Fruit fly (Drosophila melanogaster) whole organism, wandering third instar larva: ENCODE measurements around the gene spn-D.

ENCODE experiments used
- Abd-B ChIP-seq: fragments of >200 bp; optimal IDR thresholded peaks from 2 replicates; lab custom pipeline; 2017; ENCODE audit warnings: missing biosample characterization, missing genetic modification characterization
- CG32264 ChIP-seq: fragments of 200-800 bp; sonication (Bioruptor generic); optimal IDR thresholded peaks from 2 replicates; lab custom pipeline; 2016; ENCODE audit warnings: missing biosample characterization, missing genetic modification characterization
- CG9705 ChIP-seq: fragments of 200-800 bp; sonication (Bioruptor generic); optimal IDR thresholded peaks from 2 replicates; lab custom pipeline; 2018; ENCODE audit warnings: missing biosample characterization, mild to moderate bottlenecking, missing genetic modification characterization
- CrebA ChIP-seq: fragments of 200-800 bp; sonication (Bioruptor generic); optimal IDR thresholded peaks from 2 replicates; lab custom pipeline; 2016; ENCODE audit warnings: missing biosample characterization, mild to moderate bottlenecking, missing genetic modification characterization, borderline replicate concordance
- Dif ChIP-seq: fragments of 200-275, 200-300 bp; sonication (Bioruptor generic); optimal IDR thresholded peaks from 2 replicates; lab custom pipeline; 2018; ENCODE audit warnings: missing biosample characterization, missing genetic modification characterization; ENCODE audit not compliant: partially characterized antibody
- GATAd ChIP-seq: sonication (Bioruptor generic); optimal IDR thresholded peaks from 2 replicates; lab custom pipeline; 2016; ENCODE audit warnings: missing biosample characterization, missing genetic modification characterization
- HLH106 ChIP-seq: fragments of 200-800 bp; optimal IDR thresholded peaks from 3 replicates; lab custom pipeline; 2019; ENCODE audit warnings: missing biosample characterization, mild to moderate bottlenecking, missing genetic modification characterization, moderate library complexity
- Hr78 ChIP-seq: fragments of >200 bp; optimal IDR thresholded peaks from 2 replicates; lab custom pipeline; 2017; ENCODE audit warnings: missing biosample characterization, missing genetic modification characterization
- Hr83 ChIP-seq: fragments of 200-300 bp; sonication (Bioruptor generic); optimal IDR thresholded peaks from 2 replicates; lab custom pipeline; 2016; ENCODE audit warnings: missing biosample characterization, mild to moderate bottlenecking, missing genetic modification characterization, moderate library complexity; ENCODE audit not compliant: poor library complexity, severe bottlenecking
- Mio ChIP-seq: sonication (Bioruptor generic); optimal IDR thresholded peaks from 2 replicates; lab custom pipeline; 2016; ENCODE audit warnings: missing biosample characterization, missing genetic modification characterization
- N ChIP-seq: fragments of >200 bp; optimal IDR thresholded peaks from 2 replicates; lab custom pipeline; 2018; ENCODE audit warnings: missing biosample characterization, missing external identifiers, missing genetic modification characterization
- Rel ChIP-seq, 2 experiments: fragments of 200-800 bp; sonication (Bioruptor generic) in 1 of 2; optimal IDR thresholded peaks; 2 replicates in 1 of 2; 3 replicates in 1 of 2; lab custom pipeline; 2016 to 2019; ENCODE audit warnings: mild to moderate bottlenecking in 2 of 2, missing biosample characterization in 2 of 2, missing genetic modification characterization in 2 of 2, moderate library complexity in 1 of 2
- br ChIP-seq: fragments of 200-800 bp; sonication (Bioruptor generic); optimal IDR thresholded peaks from 2 replicates; lab custom pipeline; 2016; ENCODE audit warnings: missing biosample characterization, missing genetic modification characterization
- brk ChIP-seq: fragments of 200-800 bp; sonication (Bioruptor generic); optimal IDR thresholded peaks from 2 replicates; lab custom pipeline; 2016; ENCODE audit warnings: missing biosample characterization, mild to moderate bottlenecking, missing genetic modification characterization
- dmrt93B ChIP-seq: fragments of 200-800 bp; sonication (Bioruptor generic); optimal IDR thresholded peaks from 2 replicates; lab custom pipeline; 2018; ENCODE audit warnings: missing biosample characterization, mild to moderate bottlenecking, missing genetic modification characterization
- dsf ChIP-seq: sonication (Bioruptor generic); optimal IDR thresholded peaks from 2 replicates; lab custom pipeline; 2016; ENCODE audit warnings: missing biosample characterization, missing genetic modification characterization, borderline replicate concordance
- foxo ChIP-seq, 2 experiments: fragments of 200-800 bp; sonication (Bioruptor generic); optimal IDR thresholded peaks; 2 replicates in 1 of 2; 3 replicates in 1 of 2; lab custom pipeline; 2016 to 2017; ENCODE audit warnings: missing biosample characterization in 2 of 2, missing genetic modification characterization in 2 of 2
- fru ChIP-seq: fragments of 200-800 bp; sonication (Bioruptor generic); optimal IDR thresholded peaks from 3 replicates; lab custom pipeline; 2016; ENCODE audit warnings: missing biosample characterization, mild to moderate bottlenecking, missing genetic modification characterization
- h ChIP-seq: fragments of 200-800 bp; sonication (Bioruptor generic); optimal IDR thresholded peaks from 3 replicates; lab custom pipeline; 2016; ENCODE audit warnings: missing biosample characterization, mild to moderate bottlenecking, missing genetic modification characterization
- lola ChIP-seq: fragments of >200 bp; optimal IDR thresholded peaks from 2 replicates; lab custom pipeline; 2017; ENCODE audit warnings: missing biosample characterization, missing genetic modification characterization
- pan ChIP-seq: fragments of >200 bp; optimal IDR thresholded peaks from 2 replicates; lab custom pipeline; 2017
- rgr ChIP-seq: fragments of 200-800 bp; sonication (Bioruptor generic); optimal IDR thresholded peaks from 3 replicates; lab custom pipeline; 2016; ENCODE audit warnings: missing biosample characterization, mild to moderate bottlenecking, missing genetic modification characterization
- sage ChIP-seq: fragments of 200-800 bp; sonication (Bioruptor generic); optimal IDR thresholded peaks from 2 replicates; lab custom pipeline; 2016; ENCODE audit warnings: missing biosample characterization, mild to moderate bottlenecking, missing genetic modification characterization
- tai ChIP-seq: sonication (Bioruptor generic); optimal IDR thresholded peaks from 2 replicates; lab custom pipeline; 2016; ENCODE audit warnings: missing biosample characterization, missing genetic modification characterization
- usp ChIP-seq: fragments of >200 bp; optimal IDR thresholded peaks from 2 replicates; lab custom pipeline; 2017; ENCODE audit warnings: missing biosample characterization, missing genetic modification characterization
- woc ChIP-seq: sonication (Bioruptor generic); optimal IDR thresholded peaks from 2 replicates; lab custom pipeline; 2016; ENCODE audit warnings: missing biosample characterization, mild to moderate bottlenecking, missing genetic modification characterization

spn-D gene

dm6 chr3R:27208724-27209343 is 43.3 kb downstream of the spn-D start:
- TF ChIP-seq Hr83 (GFP tag; lab: Kevin White, UChicago) = peak; percentile 44
- TF ChIP-seq N (GFP tag; lab: Kevin White, UChicago) = no peak

- TF ChIP-seq Abd-B (GFP tag; lab: Kevin White, UChicago) (no peak), brk (GFP tag; lab: Kevin White, UChicago) (no peak), usp (no peak), Hr83 (GFP tag; lab: Kevin White, UChicago) (no peak), sage (no peak), lola (GFP tag; lab: Kevin White, UChicago) (no peak), N (GFP tag; lab: Kevin White, UChicago) (no peak), rgr (GFP tag; lab: Kevin White, UChicago) (no peak), Mio (GFP tag; lab: Kevin White, UChicago) (no peak), woc (no peak)
- TF ChIP-seq, all 38 proteins: peak for 0
Measured at dm6 chr3R:27209561-27210275, 44.2 kb downstream of the spn-D start.

dm6 chr3R:27212979-27213580 is 47.6 kb downstream of the spn-D start:
- TF ChIP-seq woc = no peak
- no peak for TF ChIP-seq dsf (GFP tag; lab: Kevin White, UChicago)
- no peak for TF ChIP-seq CG32264
- TF ChIP-seq GATAd (GFP tag; lab: Kevin White, UChicago) = no peak
- TF ChIP-seq tai (GFP tag; lab: Kevin White, UChicago) = no peak
- no peak for TF ChIP-seq Abd-B (GFP tag; lab: Kevin White, UChicago)

- no peak for TF ChIP-seq fru
- TF ChIP-seq sage = no peak
- TF ChIP-seq dmrt93B (GFP tag; lab: Kevin White, UChicago) = peak; percentile 6
- no peak for TF ChIP-seq CrebA (GFP tag; lab: Kevin White, UChicago)
- TF ChIP-seq Hr78 = no peak
- TF ChIP-seq woc = peak; percentile 47
- TF ChIP-seq Rel (GFP tag; optimal IDR thresholded peaks at IDR 0.05; lab: Kevin White, UChicago) = no peak
- no peak for TF ChIP-seq Rel (tag; optimal IDR thresholded peaks at IDR 0.05; lab: Kevin White, UChicago)
- no peak for TF ChIP-seq lola (GFP tag; lab: Kevin White, UChicago)
- no peak for TF ChIP-seq pan (lab: Kevin White, UChicago)
- TF ChIP-seq dsf (GFP tag; lab: Kevin White, UChicago) = no peak
- peak; percentile 0 for TF ChIP-seq h (GFP tag; lab: Kevin White, UChicago)
- TF ChIP-seq br (GFP tag; lab: Kevin White, UChicago) = no peak
- no peak for TF ChIP-seq foxo (GFP tag; optimal IDR thresholded peaks at IDR 0.05; lab: Kevin White, UChicago)
- TF ChIP-seq HLH106 (tag; lab: Kevin White, UChicago) = no peak
- TF ChIP-seq CG9705 (GFP tag; lab: Kevin White, UChicago) = no peak
- TF ChIP-seq Mio (GFP tag; lab: Kevin White, UChicago) = no peak
- no peak for TF ChIP-seq Dif (GFP tag; lab: Kevin White, UChicago)
Measured at dm6 chr3R:27214949-27215348, 49.4 kb downstream of the spn-D start.
